Fruit fly (Drosophila melanogaster) whole organism, embryonic: ENCODE data around the gene Adgf-C.

ENCODE experiments used
- Ada2b ChIP-seq: fragments of 200-800 bp; sonication (Bioruptor generic); IDR thresholded peaks from 2 replicates; pipeline ENCODE4 v1.3.6; 2022; ENCODE audit warnings: missing biosample characterization, missing genetic modification characterization
- Atf3 ChIP-seq: fragments of 200-800 bp; sonication (Bioruptor generic); optimal IDR thresholded peaks from 3 replicates; lab custom pipeline; 2016; ENCODE audit warnings: missing biosample characterization, missing genetic modification characterization
- Atf6 ChIP-seq: fragments of 200-800 bp; sonication (Bioruptor generic); IDR thresholded peaks from 2 replicates; pipeline ENCODE4 v1.3.6; 2022; ENCODE audit warnings: missing biosample characterization, missing genetic modification characterization
- BtbVII ChIP-seq: fragments of 200-800 bp; sonication (Bioruptor generic); optimal IDR thresholded peaks from 3 replicates; lab custom pipeline; 2017; ENCODE audit warnings: missing biosample characterization, mild to moderate bottlenecking, missing genetic modification characterization
- CG10543 ChIP-seq: fragments of 200-800 bp; sonication (Bioruptor generic); optimal IDR thresholded peaks from 3 replicates; lab custom pipeline; 2017; ENCODE audit warnings: missing biosample characterization, mild to moderate bottlenecking, missing genetic modification characterization, moderate library complexity
- CG11723 ChIP-seq: fragments of 200-800 bp; sonication (Bioruptor generic); optimal IDR thresholded peaks from 2 replicates; lab custom pipeline; 2017; ENCODE audit warnings: missing biosample characterization, mild to moderate bottlenecking, missing genetic modification characterization
- CG14014 ChIP-seq: fragments of 200-800 bp; sonication (Bioruptor generic); IDR thresholded peaks from 2 replicates; pipeline ENCODE4 v1.3.6; 2022; ENCODE audit warnings: missing biosample characterization, missing genetic modification characterization
- CG17361 ChIP-seq: fragments of 200-800 bp; sonication (Bioruptor generic); IDR thresholded peaks from 3 replicates; pipeline ENCODE4 v1.3.6; 2022; ENCODE audit warnings: missing biosample characterization, missing genetic modification characterization
- CG2202 ChIP-seq: fragments of 200-800 bp; sonication (Bioruptor generic); optimal IDR thresholded peaks from 2 replicates; lab custom pipeline; 2018; ENCODE audit warnings: missing biosample characterization, mild to moderate bottlenecking, missing genetic modification characterization
- CG2678 ChIP-seq: fragments of 200-800 bp; sonication (Bioruptor generic); optimal IDR thresholded peaks from 3 replicates; lab custom pipeline; 2019; ENCODE audit warnings: missing biosample characterization, mild to moderate bottlenecking, missing genetic modification characterization, moderate library complexity
- CG34224 ChIP-seq: fragments of 200-800 bp; sonication (Bioruptor generic); IDR thresholded peaks from 3 replicates; pipeline ENCODE4 v1.3.6; 2022; ENCODE audit warnings: missing biosample characterization, missing genetic modification characterization; ENCODE audit not compliant: partially characterized antibody
- CG3726 ChIP-seq: fragments of 200-800 bp; sonication (Bioruptor generic); IDR thresholded peaks from 3 replicates; pipeline ENCODE4, ENCODE4 v1.3.6; 2022; ENCODE audit warnings: missing biosample characterization, missing genetic modification characterization
- CG4424 ChIP-seq: fragments of 200-800 bp; sonication (Bioruptor generic); optimal IDR thresholded peaks from 3 replicates; lab custom pipeline; 2016; ENCODE audit warnings: missing biosample characterization, missing genetic modification characterization
- CG5180 ChIP-seq: fragments of 200-800 bp; sonication (Bioruptor generic); optimal IDR thresholded peaks from 3 replicates; lab custom pipeline; 2017; ENCODE audit warnings: missing biosample characterization, missing genetic modification characterization, mild to moderate bottlenecking, moderate library complexity, missing genetic modification reagents
- CG6254 ChIP-seq: fragments of 200-800 bp; sonication (Bioruptor generic); optimal IDR thresholded peaks from 3 replicates; lab custom pipeline; 2017; ENCODE audit warnings: mild to moderate bottlenecking, missing biosample characterization, missing genetic modification reagents, missing genetic modification characterization
- CG6683 ChIP-seq: fragments of 200-800 bp; sonication (Bioruptor generic); optimal IDR thresholded peaks from 2 replicates; lab custom pipeline; 2017; ENCODE audit warnings: missing biosample characterization, mild to moderate bottlenecking, missing genetic modification characterization, missing genetic modification reagents
- CG9727 ChIP-seq: fragments of 200-800 bp; sonication (Bioruptor generic); optimal IDR thresholded peaks from 3 replicates; lab custom pipeline; 2017; ENCODE audit warnings: missing biosample characterization, mild to moderate bottlenecking, missing genetic modification characterization
- CG9876 ChIP-seq: fragments of 200-800 bp; sonication (Bioruptor generic); optimal IDR thresholded peaks from 2 replicates; lab custom pipeline; 2016; ENCODE audit warnings: missing biosample characterization, missing genetic modification characterization
- CrebB ChIP-seq: fragments of 200-800 bp; sonication (Bioruptor generic); optimal IDR thresholded peaks from 3 replicates; lab custom pipeline; 2018; ENCODE audit warnings: missing biosample characterization, mild to moderate bottlenecking, missing genetic modification characterization
- D19A ChIP-seq: fragments of 200-800 bp; optimal IDR thresholded peaks from 3 replicates; lab custom pipeline; 2019; ENCODE audit warnings: missing biosample characterization, mild to moderate bottlenecking, missing genetic modification characterization, moderate library complexity
- Dip3 ChIP-seq: fragments of 200-800 bp; sonication (Bioruptor generic); optimal IDR thresholded peaks from 3 replicates; lab custom pipeline; 2016; ENCODE audit warnings: missing biosample characterization, missing genetic modification characterization
- Ets97D ChIP-seq: fragments of 200-800 bp; sonication (Bioruptor generic); optimal IDR thresholded peaks from 3 replicates; lab custom pipeline; 2016; ENCODE audit warnings: missing biosample characterization, missing genetic modification characterization
- Fer2 ChIP-seq: fragments of 200-800 bp; sonication (Bioruptor generic); optimal IDR thresholded peaks from 2 replicates; lab custom pipeline; 2018; ENCODE audit warnings: missing biosample characterization, mild to moderate bottlenecking, missing genetic modification characterization, moderate library complexity
- Hr78 ChIP-seq, 2 experiments: fragments of 200-800 bp in 1 of 2; fragments of >200 bp in 1 of 2; sonication (Bioruptor generic) in 1 of 2; optimal IDR thresholded peaks; 2 replicates each; lab custom pipeline; 2017 to 2019; ENCODE audit warnings: missing biosample characterization in 2 of 2, missing genetic modification characterization in 2 of 2, mild to moderate bottlenecking in 1 of 2, moderate library complexity in 1 of 2
- Meics ChIP-seq: fragments of 200-800 bp; sonication (Bioruptor generic); optimal IDR thresholded peaks from 2 replicates; lab custom pipeline; 2017; ENCODE audit warnings: missing biosample characterization, mild to moderate bottlenecking, missing genetic modification characterization
- Mes4 ChIP-seq: fragments of 200-800 bp; sonication (Bioruptor generic); optimal IDR thresholded peaks from 2 replicates; lab custom pipeline; 2016; ENCODE audit warnings: missing biosample characterization, missing genetic modification characterization
- Mrtf ChIP-seq: fragments of 200-800 bp; sonication (Bioruptor generic); IDR thresholded peaks from 3 replicates; pipeline ENCODE4 v1.3.6; 2022; ENCODE audit warnings: missing biosample characterization, missing genetic modification characterization
- Optix ChIP-seq: fragments of 200-800 bp; sonication (Bioruptor generic); IDR thresholded peaks from 3 replicates; pipeline ENCODE4 v1.3.6; 2022; ENCODE audit warnings: missing biosample characterization, missing genetic modification characterization
- Sox100B ChIP-seq: fragments of 200-800 bp; sonication (Bioruptor generic); optimal IDR thresholded peaks from 3 replicates; lab custom pipeline; 2018; ENCODE audit warnings: missing biosample characterization, mild to moderate bottlenecking, missing genetic modification characterization
- Sry-β ChIP-seq: fragments of 200-800 bp; sonication (Bioruptor generic); optimal IDR thresholded peaks from 2 replicates; lab custom pipeline; 2018; ENCODE audit warnings: missing biosample characterization, mild to moderate bottlenecking, missing genetic modification characterization, moderate library complexity
- chinmo ChIP-seq: fragments of 200-800 bp; sonication (Bioruptor generic); IDR thresholded peaks from 4 replicates; pipeline ENCODE4 v1.3.6; 2022; ENCODE audit warnings: missing biosample characterization, missing genetic modification characterization; ENCODE audit not compliant: partially characterized antibody
- chn ChIP-seq: fragments of 200-800 bp; sonication (Bioruptor generic); optimal IDR thresholded peaks from 2 replicates; lab custom pipeline; 2016; ENCODE audit warnings: missing biosample characterization, missing genetic modification characterization
- crc ChIP-seq: fragments of 200-800 bp; sonication (Bioruptor generic); optimal IDR thresholded peaks from 2 replicates; lab custom pipeline; 2016; ENCODE audit warnings: missing biosample characterization, missing genetic modification characterization
- croc ChIP-seq: fragments of 200-800 bp; sonication (Bioruptor generic); conservative IDR thresholded peaks from 3 replicates; pipeline ENCODE4 v1.3.6; 2022; ENCODE audit warnings: missing biosample characterization, missing genetic modification characterization
- ftz-f1 ChIP-seq: fragments of 200-800 bp; sonication (Bioruptor generic); optimal IDR thresholded peaks from 2 replicates; lab custom pipeline; 2016; ENCODE audit warnings: missing biosample characterization, missing genetic modification characterization
- gcm ChIP-seq: fragments of 200-800 bp; sonication (Bioruptor generic); optimal IDR thresholded peaks from 2 replicates; lab custom pipeline; 2019; ENCODE audit warnings: missing biosample characterization, mild to moderate bottlenecking, missing genetic modification characterization, moderate library complexity
- klu ChIP-seq: fragments of 200-800 bp; sonication (Bioruptor generic); IDR thresholded peaks from 2 replicates; pipeline ENCODE4 v1.3.6; 2022; ENCODE audit warnings: missing biosample characterization, missing genetic modification characterization
- lov ChIP-seq, 2 experiments: fragments of 200-800 bp in 1 of 2; fragments of >200 bp in 1 of 2; sonication (Bioruptor generic) in 1 of 2; IDR thresholded peaks in 1 of 2; optimal IDR thresholded peaks in 1 of 2; 2 replicates in 1 of 2; 3 replicates in 1 of 2; pipeline versions ENCODE4 v1.3.6 to Lab custom; 2017 to 2022; ENCODE audit warnings: missing biosample characterization in 1 of 2, missing genetic modification characterization in 1 of 2
- nau ChIP-seq: fragments of 200-800 bp; sonication (Bioruptor generic); optimal IDR thresholded peaks from 3 replicates; lab custom pipeline; 2017; ENCODE audit warnings: missing biosample characterization, mild to moderate bottlenecking, missing genetic modification characterization, missing genetic modification reagents
- nom ChIP-seq: fragments of 200-800 bp; sonication (Bioruptor generic); optimal IDR thresholded peaks from 2 replicates; lab custom pipeline; 2017; ENCODE audit warnings: missing biosample characterization, missing genetic modification characterization, mild to moderate bottlenecking, moderate library complexity, missing genetic modification reagents
- so ChIP-seq: fragments of 200-800 bp; sonication (Bioruptor generic); IDR thresholded peaks from 3 replicates; pipeline ENCODE4 v1.3.6; 2022; ENCODE audit warnings: missing biosample characterization, missing genetic modification characterization
- sob ChIP-seq: fragments of 200-800 bp; sonication (Bioruptor generic); IDR thresholded peaks from 2 replicates; pipeline ENCODE4 v1.3.6; 2022; ENCODE audit warnings: missing biosample characterization, missing genetic modification characterization
- sug ChIP-seq: fragments of 200-800 bp; optimal IDR thresholded peaks from 2 replicates; lab custom pipeline; 2019; ENCODE audit warnings: missing biosample characterization, mild to moderate bottlenecking, missing genetic modification characterization, moderate library complexity
- tgo ChIP-seq: fragments of 200-800 bp; sonication (Bioruptor generic); IDR thresholded peaks from 3 replicates; pipeline ENCODE4 v1.3.6; 2022; ENCODE audit warnings: missing biosample characterization, missing genetic modification characterization
- tin ChIP-seq: fragments of 200-800 bp; sonication (Bioruptor generic); optimal IDR thresholded peaks from 3 replicates; lab custom pipeline; 2016; ENCODE audit warnings: missing biosample characterization, missing genetic modification characterization
- unpg ChIP-seq: fragments of 200-800 bp; sonication (Bioruptor generic); optimal IDR thresholded peaks from 3 replicates; lab custom pipeline; 2018; ENCODE audit warnings: missing biosample characterization, mild to moderate bottlenecking, missing genetic modification characterization, moderate library complexity
- vnd ChIP-seq: fragments of 200-800 bp; sonication (Bioruptor generic); IDR thresholded peaks from 3 replicates; pipeline ENCODE4 v1.3.6; 2022; ENCODE audit warnings: missing biosample characterization, missing genetic modification characterization; ENCODE audit not compliant: partially characterized antibody

Adgf-C gene

dm6 chr3R:13660924-13661659, 45.5 kb upstream of the Adgf-C start, which contains the start of gene B52 (continued):
- peak; percentile 63 for TF ChIP-seq unpg (GFP tag; lab: Kevin White, UChicago)
- TF ChIP-seq CG34224 (GFP tag; lab: Robert Waterston, UW) = no peak
- peak; percentile 57; the same call in 1 of the 2 replicates for TF ChIP-seq sob (GFP tag; lab: Robert Waterston, UW)
- peak; percentile 16 for TF ChIP-seq D19A (tag; lab: Kevin White, UChicago)
- no peak for TF ChIP-seq CG5180
- peak; percentile 86 for TF ChIP-seq Mes4 (GFP tag; lab: Kevin White, UChicago)
- TF ChIP-seq Ada2b (GFP tag; lab: Robert Waterston, UW) = no peak
- TF ChIP-seq CG9727 (GFP tag; lab: Kevin White, UChicago) = peak; percentile 68
- 0 out of 3 replicates have a peak, but pooled peaks have one; percentile 33 for TF ChIP-seq vnd (GFP tag; lab: Robert Waterston, UW)
- peak; percentile 55 for TF ChIP-seq crc (GFP tag; lab: Kevin White, UChicago)
- TF ChIP-seq CG9876 (GFP tag; lab: Kevin White, UChicago) = peak; percentile 42
- peak; percentile 99 for TF ChIP-seq Ets97D (GFP tag; lab: Kevin White, UChicago)
- 0 out of 4 replicates have a peak, but pooled peaks have one; percentile 25 for TF ChIP-seq chinmo (GFP tag; lab: Robert Waterston, UW)
- TF ChIP-seq CrebB (tag; lab: Kevin White, UChicago) = peak; percentile 80
- TF ChIP-seq ftz-f1 (GFP tag; lab: Kevin White, UChicago) = no peak
- no peak for TF ChIP-seq Sry-β
- TF ChIP-seq CG2678 (tag; lab: Kevin White, UChicago) = no peak
- 0 out of 2 replicates have a peak, but pooled peaks have one; percentile 20 for TF ChIP-seq klu
- no peak for TF ChIP-seq sug (tag; lab: Kevin White, UChicago)
- TF ChIP-seq CG10543 (GFP tag; lab: Kevin White, UChicago) = peak; percentile 68
- peak; percentile 50 for TF ChIP-seq CG4424 (GFP tag; lab: Kevin White, UChicago)
- TF ChIP-seq chn (GFP tag; lab: Kevin White, UChicago) = peak; percentile 39
- no peak for TF ChIP-seq Hr78 (GFP tag; optimal IDR thresholded peaks at IDR 0.05; lab: Kevin White, UChicago)
- TF ChIP-seq Sox100B (GFP tag; lab: Kevin White, UChicago) = peak; percentile 62
- peak; percentile 39 for TF ChIP-seq CG2202 (tag; lab: Kevin White, UChicago)
- no peak for TF ChIP-seq nau (GFP tag; lab: Kevin White, UChicago)
- peak; percentile 78 for TF ChIP-seq CG17361 (GFP tag; lab: Robert Waterston, UW)
- peak; percentile 86 for TF ChIP-seq nom
- peak; percentile 62 for TF ChIP-seq CG6254 (GFP tag; lab: Kevin White, UChicago)
- peak; percentile 78 for TF ChIP-seq gcm (GFP tag; lab: Kevin White, UChicago)
- TF ChIP-seq tin (GFP tag; lab: Kevin White, UChicago) = peak; percentile 8
- TF ChIP-seq CG6683 = peak; percentile 8
- TF ChIP-seq Optix (GFP tag; lab: Robert Waterston, UW) = 0 out of 3 replicates have a peak, but pooled peaks have one; percentile 22
- peak; percentile 17 for TF ChIP-seq Dip3 (GFP tag; lab: Kevin White, UChicago)
- peak; percentile 57 for TF ChIP-seq Atf6 (GFP tag; lab: Robert Waterston, UW)
- peak; percentile 71; the same call in 1 of the 3 replicates for TF ChIP-seq so (GFP tag; lab: Robert Waterston, UW)
- TF ChIP-seq Mrtf (GFP tag; lab: Robert Waterston, UW) = peak; percentile 49; the same call in 1 of the 3 replicates
- peak; percentile 17 for TF ChIP-seq Fer2 (tag; lab: Kevin White, UChicago)
- TF ChIP-seq CG3726 = no peak
- TF ChIP-seq lov (optimal IDR thresholded peaks at IDR 0.05; lab: Kevin White, UChicago) = no peak
- TF ChIP-seq lov (GFP tag; IDR thresholded peaks at IDR 0.05; lab: Robert Waterston, UW) = peak; percentile 69; the same call in 1 of the 3 replicates
- no peak; the same call in 2 of the 3 replicates for TF ChIP-seq croc
- peak; percentile 82 for TF ChIP-seq BtbVII (GFP tag; lab: Kevin White, UChicago)
- peak; percentile 23; the same call in 1 of the 3 replicates for TF ChIP-seq tgo (GFP tag; lab: Robert Waterston, UW)
- peak; percentile 79 for TF ChIP-seq Meics (GFP tag; lab: Kevin White, UChicago)
- TF ChIP-seq Atf3 (GFP tag; lab: Kevin White, UChicago) = no peak
- TF ChIP-seq CG11723 (GFP tag; lab: Kevin White, UChicago) = peak; percentile 47
- TF ChIP-seq CG14014 (GFP tag; lab: Robert Waterston, UW) = no peak; the same call in none of the 2 replicates
